Worm (Caenorhabditis elegans): ENCODE data around the gene srw-34.

srw-34 gene

DNA sequence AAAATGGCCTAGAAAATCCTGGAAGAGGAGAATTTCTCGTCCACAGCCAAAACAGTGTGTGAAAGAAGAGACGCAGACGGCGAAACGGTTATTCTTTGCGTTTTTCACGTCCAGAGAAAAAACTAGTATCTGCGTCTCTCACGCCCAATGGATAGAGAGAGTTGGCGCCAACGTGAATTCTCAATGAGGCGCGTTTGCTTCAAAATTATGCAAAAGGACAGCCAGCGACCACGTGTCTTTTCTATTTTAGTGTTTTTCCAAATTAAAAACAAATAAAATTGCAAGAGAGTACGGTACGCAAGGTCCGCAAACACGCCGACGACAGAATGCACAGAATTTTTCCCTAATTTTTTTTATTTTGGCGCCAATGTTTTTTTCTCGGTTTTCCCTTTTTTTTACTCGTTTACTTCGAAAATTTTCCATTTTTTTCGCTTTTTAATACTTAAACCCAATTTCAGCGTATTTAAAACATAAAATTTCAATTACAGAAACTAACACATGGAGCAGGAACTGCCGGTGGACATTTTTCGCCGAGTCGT lies 15.8 kb upstream of the srw-34 start, which contains the start of gene Y32B12B.2:
TSS of gene Y32B12B.2 (plus strand) at position 489 of the 539 bp plus-strand sequence.
- peak; percentile 90 to 97 for TF ChIP-seq lsy-2 (tag; optimal IDR thresholded peaks at IDR 0.05)
- TF ChIP-seq dmd-4 (tag; optimal IDR thresholded peaks at IDR 0.05), result no peak
- no peak for TF ChIP-seq alr-1 (tag; optimal IDR thresholded peaks at IDR 0.05)
- TF ChIP-seq mbf-1 (tag; optimal IDR thresholded peaks at IDR 0.05), result no peak
- no peak for TF ChIP-seq unc-62 (GFP tag; optimal IDR thresholded peaks at IDR 0.05)
- TF ChIP-seq gmeb-1 (tag; optimal IDR thresholded peaks at IDR 0.05), result peak; percentile 72
- peak; percentile 44 for TF ChIP-seq C34F6.9 (tag; optimal IDR thresholded peaks at IDR 0.05)
- no peak for TF ChIP-seq ceh-16 (tag; optimal IDR thresholded peaks at IDR 0.05)
- TF ChIP-seq unc-39 (tag; optimal IDR thresholded peaks at IDR 0.05), result no peak
- no peak for TF ChIP-seq nhr-6 (tag; optimal IDR thresholded peaks at IDR 0.05)
- TF ChIP-seq nhr-129 (tag; optimal IDR thresholded peaks at IDR 0.05), result peak; percentile 3
- TF ChIP-seq egl-27 (tag; optimal IDR thresholded peaks at IDR 0.05), result no peak
- no peak for TF ChIP-seq zag-1 (tag; optimal IDR thresholded peaks at IDR 0.05)
- TF ChIP-seq lin-11 (tag; optimal IDR thresholded peaks at IDR 0.05), result no peak
- no peak for TF ChIP-seq elt-3 (tag; optimal IDR thresholded peaks at IDR 0.05)
- no peak for TF ChIP-seq nhr-12 (tag; optimal IDR thresholded peaks at IDR 0.05)
- no peak for TF ChIP-seq sma-9 (GFP tag; optimal IDR thresholded peaks at IDR 0.05)
- no peak for TF ChIP-seq sma-9 (tag; optimal IDR thresholded peaks at IDR 0.05)
- TF ChIP-seq peb-1 (tag; optimal IDR thresholded peaks at IDR 0.05), result no peak
- no peak for TF ChIP-seq nhr-77 (tag; optimal IDR thresholded peaks at IDR 0.05)
- no peak for TF ChIP-seq ceh-82 (tag; optimal IDR thresholded peaks at IDR 0.05)
- TF ChIP-seq elt-1 (tag; optimal IDR thresholded peaks at IDR 0.05), result no peak
- no peak for TF ChIP-seq skn-1 (tag; optimal IDR thresholded peaks at IDR 0.05)
- no peak for TF ChIP-seq aly-2 (tag; optimal IDR thresholded peaks at IDR 0.05)
- TF ChIP-seq ama-1 (optimal IDR thresholded peaks at IDR 0.05), result no peak
- no peak for TF ChIP-seq fos-1 (tag; optimal IDR thresholded peaks at IDR 0.05)
- peak; percentile 12 for TF ChIP-seq sma-3 (GFP tag; optimal IDR thresholded peaks at IDR 0.05)
- no peak for TF ChIP-seq nhr-23 (tag; optimal IDR thresholded peaks at IDR 0.05)
- no peak for TF ChIP-seq mab-5 (tag; optimal IDR thresholded peaks at IDR 0.05)
- peak; percentile 80 for TF ChIP-seq unc-55 (GFP tag; optimal IDR thresholded peaks at IDR 0.05)
- no peak for TF ChIP-seq lin-39 (tag; optimal IDR thresholded peaks at IDR 0.05)
- TF ChIP-seq lin-13 (GFP tag; optimal IDR thresholded peaks at IDR 0.05), result no peak
- no peak for TF ChIP-seq ztf-4 (tag; optimal IDR thresholded peaks at IDR 0.05)
- no peak for TF ChIP-seq nhr-237 (tag; optimal IDR thresholded peaks at IDR 0.05)
- peak in 1 of 2 experiments; percentile 36 for TF ChIP-seq mdl-1 (tag; optimal IDR thresholded peaks at IDR 0.05)
- no peak for TF ChIP-seq nhr-21 (tag; optimal IDR thresholded peaks at IDR 0.05)
- TF ChIP-seq ztf-11 (tag; optimal IDR thresholded peaks at IDR 0.05), result no peak
- TF ChIP-seq nhr-10 (tag; optimal IDR thresholded peaks at IDR 0.05), result no peak
- no peak for TF ChIP-seq snpc-4 (tag; optimal IDR thresholded peaks at IDR 0.05)
- no peak for TF ChIP-seq crh-2 (tag; optimal IDR thresholded peaks at IDR 0.05)
- no peak for TF ChIP-seq R02D3.7 (tag; optimal IDR thresholded peaks at IDR 0.05)
- no peak for TF ChIP-seq ZK546.5 (tag; optimal IDR thresholded peaks at IDR 0.05)
- TF ChIP-seq blmp-1 (tag; optimal IDR thresholded peaks at IDR 0.05; ENCODE audit: insufficient read depth), result no peak
- no peak for TF ChIP-seq nhr-25 (tag; optimal IDR thresholded peaks at IDR 0.05)
- no peak for TF ChIP-seq nhr-11 (tag; optimal IDR thresholded peaks at IDR 0.05)
- TF ChIP-seq F13H6.1 (tag; optimal IDR thresholded peaks at IDR 0.05), result no peak
- TF ChIP-seq ztf-1 (GFP tag; conservative IDR thresholded peaks at IDR 0.05), result no peak
- TF ChIP-seq Y55F3AM.14 (GFP tag; optimal IDR thresholded peaks at IDR 0.05), result no peak
- no peak for TF ChIP-seq sem-4 (tag; optimal IDR thresholded peaks at IDR 0.05)
